Worm (Caenorhabditis elegans): ENCODE measurements around the gene F42A9.11.
A peak's percentile ranks its signal among the peaks of the same experiment; 100 is the strongest.

DNA sequence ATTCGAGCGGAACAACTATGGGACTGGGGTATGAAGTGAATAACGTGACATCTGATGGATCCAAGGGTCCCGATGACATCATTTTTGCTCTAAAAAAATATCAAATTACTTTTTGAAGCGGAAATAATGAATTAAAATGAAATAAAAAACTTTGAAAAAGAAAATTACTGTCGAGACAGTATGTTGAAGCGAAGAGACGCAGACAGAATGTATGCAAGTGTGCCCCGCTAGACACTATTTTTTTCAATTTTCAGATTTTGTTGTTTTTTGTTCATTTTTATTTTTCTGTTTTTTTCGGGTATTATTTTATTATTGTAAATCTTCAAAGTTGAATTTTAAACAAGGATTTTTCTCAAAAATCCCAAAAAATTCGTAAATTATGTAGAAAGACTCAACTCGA, 8.7 kb upstream of the F42A9.11 start, which contains the start of gene F42A9.8:
- no peak for TF ChIP-seq ztf-11 (tag; optimal IDR thresholded peaks at IDR 0.05)
- TF ChIP-seq Y116A8C.19 (tag; optimal IDR thresholded peaks at IDR 0.05; ENCODE audit: borderline replicate concordance) = no peak
- peak in 1 of 3 experiments; percentile 11 for TF ChIP-seq ceh-82 (tag; optimal IDR thresholded peaks at IDR 0.05)
- peak; percentile 21 for TF ChIP-seq mep-1 (tag; optimal IDR thresholded peaks at IDR 0.05)
- TF ChIP-seq lin-39 (tag; optimal IDR thresholded peaks at IDR 0.05) = no peak
- TF ChIP-seq lin-13 (GFP tag; optimal IDR thresholded peaks at IDR 0.05) = no peak
- TF ChIP-seq ets-5 (GFP tag; IDR thresholded peaks at IDR 0.05) = no peak
- no peak for TF ChIP-seq tbx-2 (tag; optimal IDR thresholded peaks at IDR 0.05)
- TF ChIP-seq ceh-88 (GFP tag; IDR thresholded peaks at IDR 0.05) = no peak
- no peak for TF ChIP-seq unc-62 (GFP tag; optimal IDR thresholded peaks at IDR 0.05)
- TF ChIP-seq elt-3 (tag; optimal IDR thresholded peaks at IDR 0.05) = no peak
- TF ChIP-seq lsy-2 (tag; optimal IDR thresholded peaks at IDR 0.05) = peak; percentile 18 to 49
- no peak for TF ChIP-seq grh-1 (GFP tag; IDR thresholded peaks at IDR 0.05)
